Worm (Caenorhabditis elegans): ENCODE data around the gene C27A7.5.

Gene C27A7.5

ce11 chrV:12162220-12162619 lies at the start of gene C27A7.5:
Gene C27A7.5 (minus strand): TSS chrV:12162320.
- TF ChIP-seq nhr-11 (tag; optimal IDR thresholded peaks at IDR 0.05) (no peak), nhr-43 (tag; optimal IDR thresholded peaks at IDR 0.05; ENCODE audit: poor library complexity, severe bottlenecking) (no peak), nhr-76 (tag; optimal IDR thresholded peaks at IDR 0.05) (no peak), jun-1 (tag; optimal IDR thresholded peaks at IDR 0.05) (no peak), ama-1 (optimal IDR thresholded peaks at IDR 0.05) (no peak), nhr-23 (tag; optimal IDR thresholded peaks at IDR 0.05) (no peak), skn-1 (tag; optimal IDR thresholded peaks at IDR 0.05) (no peak), ZK546.5 (tag; optimal IDR thresholded peaks at IDR 0.05) (no peak), nhr-28 (tag; optimal IDR thresholded peaks at IDR 0.05) (no peak), mml-1 (tag; optimal IDR thresholded peaks at IDR 0.05) (no peak), nhr-67 (tag; optimal IDR thresholded peaks at IDR 0.05) (no peak), ztf-4 (tag; optimal IDR thresholded peaks at IDR 0.05) (no peak), snpc-4 (tag; optimal IDR thresholded peaks at IDR 0.05) (no peak), ceh-16 (tag; optimal IDR thresholded peaks at IDR 0.05) (no peak), tbx-2 (tag; optimal IDR thresholded peaks at IDR 0.05) (no peak), egl-5 (tag; optimal IDR thresholded peaks at IDR 0.05) (no peak), egl-27 (tag; optimal IDR thresholded peaks at IDR 0.05) (no peak), nhr-77 (tag; optimal IDR thresholded peaks at IDR 0.05) (no peak), eor-1 (tag; optimal IDR thresholded peaks at IDR 0.05) (no peak), unc-62 (GFP tag; optimal IDR thresholded peaks at IDR 0.05) (no peak)

ce11 chrV:12211090-12211489 lies 49.0 kb upstream of the C27A7.5 start:
- TF ChIP-seq pqm-1 (tag; optimal IDR thresholded peaks at IDR 0.05) (no peak), fkh-10 (GFP tag; optimal IDR thresholded peaks at IDR 0.05) (peak; percentile 30), nfya-1 (tag; optimal IDR thresholded peaks at IDR 0.05; ENCODE audit: insufficient read depth) (peak; percentile 11), zag-1 (tag; optimal IDR thresholded peaks at IDR 0.05) (no peak), ztf-11 (tag; optimal IDR thresholded peaks at IDR 0.05) (no peak), nhr-67 (tag; optimal IDR thresholded peaks at IDR 0.05) (no peak), unc-39 (tag; optimal IDR thresholded peaks at IDR 0.05) (no peak), nhr-25 (tag; optimal IDR thresholded peaks at IDR 0.05) (no peak), nhr-28 (tag; optimal IDR thresholded peaks at IDR 0.05) (no peak), lin-39 (tag; optimal IDR thresholded peaks at IDR 0.05) (no peak), R02D3.7 (tag; optimal IDR thresholded peaks at IDR 0.05) (no peak), lin-15B (tag; optimal IDR thresholded peaks at IDR 0.05) (no peak), hmg-11 (tag; optimal IDR thresholded peaks at IDR 0.05) (no peak), nhr-43 (tag; optimal IDR thresholded peaks at IDR 0.05; ENCODE audit: poor library complexity, severe bottlenecking) (no peak), pha-4 (tag; optimal IDR thresholded peaks at IDR 0.05) (no peak), mml-1 (tag; optimal IDR thresholded peaks at IDR 0.05) (no peak)

ce11 chrV:12209951-12210350 lies 47.8 kb upstream of the C27A7.5 start:
- no peak for TF ChIP-seq unc-39 (tag; optimal IDR thresholded peaks at IDR 0.05)
- TF ChIP-seq pha-4 (tag; optimal IDR thresholded peaks at IDR 0.05), result no peak

- TF ChIP-seq nhr-43 (tag; optimal IDR thresholded peaks at IDR 0.05; ENCODE audit: poor library complexity, severe bottlenecking) (no peak), elt-2 (tag; optimal IDR thresholded peaks at IDR 0.05) (peak; percentile 44)
Measured at ce11 chrV:12208678-12209077, 46.6 kb upstream of the C27A7.5 start.

- no peak for TF ChIP-seq nhr-76 (tag; optimal IDR thresholded peaks at IDR 0.05)
- TF ChIP-seq nhr-23 (tag; optimal IDR thresholded peaks at IDR 0.05), result peak; percentile 77
- peak; percentile 82 for TF ChIP-seq nhr-43 (tag; optimal IDR thresholded peaks at IDR 0.05; ENCODE audit: poor library complexity, severe bottlenecking)
- TF ChIP-seq elt-3 (tag; optimal IDR thresholded peaks at IDR 0.05), result peak in 1 of 3 experiments; percentile 55
- TF ChIP-seq ama-1 (optimal IDR thresholded peaks at IDR 0.05), result no peak
- TF ChIP-seq nhr-67 (tag; optimal IDR thresholded peaks at IDR 0.05), result no peak
- peak; percentile 16 for TF ChIP-seq nhr-25 (tag; optimal IDR thresholded peaks at IDR 0.05)
Measured at ce11 chrV:12199474-12199873, 37.4 kb upstream of the C27A7.5 start.

- TF ChIP-seq aly-2 (tag; optimal IDR thresholded peaks at IDR 0.05) (no peak), daf-12 (tag; optimal IDR thresholded peaks at IDR 0.05) (no peak), nhr-67 (tag; optimal IDR thresholded peaks at IDR 0.05) (no peak), elt-3 (tag; optimal IDR thresholded peaks at IDR 0.05) (no peak), snpc-4 (tag; optimal IDR thresholded peaks at IDR 0.05) (no peak), R02D3.7 (tag; optimal IDR thresholded peaks at IDR 0.05) (no peak), fkh-10 (GFP tag; optimal IDR thresholded peaks at IDR 0.05) (no peak), nhr-237 (tag; optimal IDR thresholded peaks at IDR 0.05) (no peak), eor-1 (tag; optimal IDR thresholded peaks at IDR 0.05) (no peak), tbx-2 (tag; optimal IDR thresholded peaks at IDR 0.05) (no peak), ama-1 (optimal IDR thresholded peaks at IDR 0.05) (no peak), nhr-76 (tag; optimal IDR thresholded peaks at IDR 0.05) (no peak), fos-1 (tag; optimal IDR thresholded peaks at IDR 0.05) (no peak)
Measured at ce11 chrV:12198545-12198944, 36.4 kb upstream of the C27A7.5 start, which contains the start of gene lon-3. Gene lon-3 (minus strand): TSS chrV:12198645.

Data from whole organism, L3 larva.